Worm (Caenorhabditis elegans): ENCODE measurements around the gene acr-5.

- no peak for TF ChIP-seq F13C5.2 (tag; optimal IDR thresholded peaks at IDR 0.05)
- no peak for TF ChIP-seq tra-4 (tag; optimal IDR thresholded peaks at IDR 0.05)
- no peak for TF ChIP-seq hnd-1 (tag; optimal IDR thresholded peaks at IDR 0.05)
- no peak for TF ChIP-seq tbx-11 (GFP tag; IDR thresholded peaks at IDR 0.05)
- no peak for TF ChIP-seq ama-1 (optimal IDR thresholded peaks at IDR 0.05)
- TF ChIP-seq B0310.2 (tag; optimal IDR thresholded peaks at IDR 0.05) = no peak
- no peak for TF ChIP-seq sea-1 (GFP tag; conservative IDR thresholded peaks at IDR 0.05)
- no peak for TF ChIP-seq hmbx-1 (tag; optimal IDR thresholded peaks at IDR 0.05)
- no peak for TF ChIP-seq ceh-36 (tag; optimal IDR thresholded peaks at IDR 0.05)
Observed at ce11 chrIII:6498176-6498575, 16.4 kb downstream of the acr-5 start, which contains the start of gene sdz-15.
